Fruit fly (Drosophila melanogaster): Measurements from ENCODE around the gene psidin.

psidin gene

DNA sequence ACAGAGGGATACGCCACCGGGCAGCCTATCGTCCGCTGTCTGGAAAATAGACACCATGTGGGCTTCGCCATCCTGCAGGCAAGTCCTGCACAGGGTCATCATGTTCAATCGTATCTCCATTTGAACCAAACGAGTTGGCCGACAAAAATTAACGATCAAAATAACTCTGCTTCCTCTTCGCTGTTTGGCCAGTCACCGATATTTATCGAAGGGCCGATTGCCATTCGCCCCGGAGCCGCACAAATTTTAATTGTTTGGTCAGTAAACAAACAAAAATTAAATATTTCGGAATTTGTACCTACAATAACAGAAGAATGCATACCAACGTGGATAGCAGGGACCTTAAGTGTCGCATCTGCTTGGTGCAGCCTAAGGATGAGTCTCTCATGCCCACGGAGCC is 6.3 kb downstream of the psidin start, which contains the start of the genes CG4424 and CG4854 (continued):
- peak; percentile 51; the same call in 1 of the 2 replicates for TF ChIP-seq amos (GFP tag; IDR thresholded peaks at IDR 0.05; ENCODE audit: partially characterized antibody)
- TF ChIP-seq Sin3A (optimal IDR thresholded peaks at IDR 0.05): peak; percentile 22
- TF ChIP-seq danr (GFP tag; IDR thresholded peaks at IDR 0.05): no peak
- 0 out of 3 replicates have a peak, but pooled peaks have one; percentile 32 for TF ChIP-seq row (GFP tag; IDR thresholded peaks at IDR 0.05)

DNA sequence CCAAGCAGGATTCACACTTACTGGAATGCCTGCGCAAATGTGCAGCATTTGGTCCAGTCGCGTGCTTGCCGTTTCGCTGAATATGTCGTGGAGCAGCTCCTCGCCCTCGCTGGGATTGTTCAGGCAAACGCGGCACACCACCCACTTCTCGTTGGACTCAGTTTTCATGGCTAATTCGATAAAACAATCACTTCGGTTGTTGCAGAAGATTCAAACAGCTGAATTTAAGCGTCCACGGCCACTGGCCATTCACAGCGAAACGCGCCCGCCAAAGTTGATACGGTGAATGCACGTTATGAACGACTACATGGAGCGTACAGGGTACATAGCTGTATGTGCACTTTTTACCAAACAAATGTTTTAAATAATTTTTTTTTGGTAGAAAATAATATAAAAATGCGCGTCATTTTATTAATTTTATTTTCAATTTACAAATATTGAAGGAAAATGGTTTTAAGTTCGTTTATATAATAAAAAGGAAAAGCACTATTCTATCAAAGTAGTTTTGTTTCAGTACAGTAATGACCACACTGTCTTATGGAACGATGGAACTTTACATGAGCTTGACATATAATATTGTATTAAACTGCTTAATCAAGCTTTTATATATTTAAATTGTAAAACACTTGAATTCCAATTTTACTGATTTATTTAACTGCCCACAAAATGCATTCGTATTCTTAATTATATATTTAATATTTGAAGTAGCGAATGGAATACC is 9.7 kb downstream of the psidin start, which contains the start of gene trem:
trem (minus strand) TSS at position 267 of the 721 bp plus-strand sequence.
- TF ChIP-seq CG10431 (GFP tag; optimal IDR thresholded peaks at IDR 0.05) (peak; percentile 66), rib (GFP tag; IDR thresholded peaks at IDR 0.05) (no peak), zf30C (GFP tag; optimal IDR thresholded peaks at IDR 0.05) (no peak), Sry-δ (GFP tag; optimal IDR thresholded peaks at IDR 0.05) (no peak), Jarid2 (GFP tag; optimal IDR thresholded peaks at IDR 0.05) (no peak), knrl (GFP tag; IDR thresholded peaks at IDR 0.05; ENCODE audit: partially characterized antibody) (no peak), schlank (tag; optimal IDR thresholded peaks at IDR 0.05) (no peak), CG12942 (GFP tag; optimal IDR thresholded peaks at IDR 0.05) (peak; percentile 64), ab (GFP tag; optimal IDR thresholded peaks at IDR 0.05) (no peak), Trl (optimal IDR thresholded peaks at IDR 0.05) (no peak), Trl (GFP tag; optimal IDR thresholded peaks at IDR 0.05) (peak; percentile 37), Taf1 (GFP tag; IDR thresholded peaks at IDR 0.05) (no peak), E2f1 (GFP tag; IDR thresholded peaks at IDR 0.05) (peak; percentile 67), CG31365 (tag; optimal IDR thresholded peaks at IDR 0.05) (no peak), jumu (GFP tag; optimal IDR thresholded peaks at IDR 0.05) (no peak), CG14667 (GFP tag; IDR thresholded peaks at IDR 0.05) (peak; percentile 72), repo (GFP tag; optimal IDR thresholded peaks at IDR 0.05) (no peak), Ets97D (GFP tag; optimal IDR thresholded peaks at IDR 0.05) (peak; percentile 3), slp2 (GFP tag; optimal IDR thresholded peaks at IDR 0.05) (peak; percentile 27), B-H2 (GFP tag; optimal IDR thresholded peaks at IDR 0.05) (peak; percentile 49), fd102C (GFP tag; optimal IDR thresholded peaks at IDR 0.05) (no peak), Rfx (GFP tag; IDR thresholded peaks at IDR 0.05) (peak; percentile 76), ash1 (GFP tag; optimal IDR thresholded peaks at IDR 0.05) (no peak), tup (GFP tag; optimal IDR thresholded peaks at IDR 0.05) (no peak), chif (GFP tag; optimal IDR thresholded peaks at IDR 0.05) (peak; percentile 48 to 50), E2f2 (GFP tag; IDR thresholded peaks at IDR 0.05) (peak; percentile 27; the same call in 1 of the 2 replicates), Nf-YC (tag; optimal IDR thresholded peaks at IDR 0.05) (peak; percentile 69), slou (GFP tag; optimal IDR thresholded peaks at IDR 0.05) (peak; percentile 60), cato (GFP tag; optimal IDR thresholded peaks at IDR 0.05; ENCODE audit: borderline replicate concordance) (peak; percentile 73), Dp (GFP tag; optimal IDR thresholded peaks at IDR 0.05) (peak; percentile 19), CG14014 (GFP tag; IDR thresholded peaks at IDR 0.05) (peak; percentile 30; the same call in 1 of the 2 replicates), CG32532 (GFP tag; IDR thresholded peaks at IDR 0.05) (peak; percentile 67), CG1792 (GFP tag; optimal IDR thresholded peaks at IDR 0.05) (no peak), gsb-n (tag; optimal IDR thresholded peaks at IDR 0.05) (no peak), Fer1 (GFP tag; optimal IDR thresholded peaks at IDR 0.05) (peak; percentile 8), Six4 (GFP tag; optimal IDR thresholded peaks at IDR 0.05) (peak; percentile 40), CG12744 (GFP tag; optimal IDR thresholded peaks at IDR 0.05) (no peak), wek (GFP tag; optimal IDR thresholded peaks at IDR 0.05) (no peak), CG17802 (tag; optimal IDR thresholded peaks at IDR 0.05) (peak; percentile 41), Ptx1 (GFP tag; IDR thresholded peaks at IDR 0.05) (peak; percentile 80), sim (GFP tag; IDR thresholded peaks at IDR 0.05) (no peak), Hr51 (GFP tag; optimal IDR thresholded peaks at IDR 0.05) (peak; percentile 12 to 74), CG4820 (GFP tag; optimal IDR thresholded peaks at IDR 0.05) (peak; percentile 64), br (optimal IDR thresholded peaks at IDR 0.05) (no peak), CG10147 (GFP tag; optimal IDR thresholded peaks at IDR 0.05) (peak; percentile 51)

Measured in whole organism, embryonic.